Fruit fly (Drosophila melanogaster): ENCODE data around the gene CG12093.

CG12093 gene

dm6 chr3L:2765013-2765738, 8.6 kb downstream of the CG12093 start (continued):
- TF ChIP-seq Blimp-1 (GFP tag; optimal IDR thresholded peaks at IDR 0.05), result peak; percentile 16
- no peak for TF ChIP-seq pb (GFP tag; optimal IDR thresholded peaks at IDR 0.05)
- TF ChIP-seq CG8388 (GFP tag; optimal IDR thresholded peaks at IDR 0.05), result peak; percentile 99
- TF ChIP-seq CG32532 (GFP tag; IDR thresholded peaks at IDR 0.05), result peak; percentile 32; the same call in 1 of the 2 replicates
- no peak for TF ChIP-seq Hr39 (optimal IDR thresholded peaks at IDR 0.05)
- TF ChIP-seq CG10543 (GFP tag; optimal IDR thresholded peaks at IDR 0.05), result peak; percentile 34
- TF ChIP-seq CG7839 (tag; optimal IDR thresholded peaks at IDR 0.05), result peak; percentile 24
- peak; percentile 22 for TF ChIP-seq az2 (GFP tag; optimal IDR thresholded peaks at IDR 0.05)
- TF ChIP-seq CG4328 (GFP tag; optimal IDR thresholded peaks at IDR 0.05), result peak; percentile 43
- no peak for TF ChIP-seq prd (optimal IDR thresholded peaks at IDR 0.05)
- TF ChIP-seq prd (GFP tag; IDR thresholded peaks at IDR 0.05), result peak; percentile 47; the same call in 2 of the 3 replicates
- TF ChIP-seq CG9932 (GFP tag; IDR thresholded peaks at IDR 0.05), result peak; percentile 54
- TF ChIP-seq mld (GFP tag; IDR thresholded peaks at IDR 0.05; ENCODE audit: partially characterized antibody), result no peak
- TF ChIP-seq dimm (GFP tag; IDR thresholded peaks at IDR 0.05), result no peak
- no peak for TF ChIP-seq Oaz (GFP tag; IDR thresholded peaks at IDR 0.05)
- TF ChIP-seq Atf6 (GFP tag; IDR thresholded peaks at IDR 0.05), result 0 out of 2 replicates have a peak, but pooled peaks have one; percentile 12
- TF ChIP-seq CG12155 (GFP tag; optimal IDR thresholded peaks at IDR 0.05), result peak; percentile 5
- TF ChIP-seq tin (GFP tag; optimal IDR thresholded peaks at IDR 0.05), result peak; percentile 25
- TF ChIP-seq ci (GFP tag; IDR thresholded peaks at IDR 0.05), result peak; percentile 23; the same call in 1 of the 3 replicates
- peak; percentile 28 for TF ChIP-seq NfI (GFP tag; optimal IDR thresholded peaks at IDR 0.05)
- TF ChIP-seq CG12391 (tag; optimal IDR thresholded peaks at IDR 0.05), result peak; percentile 26
- TF ChIP-seq CG17359 (tag; optimal IDR thresholded peaks at IDR 0.05), result peak; percentile 13
- peak; percentile 38 for TF ChIP-seq Sox102F (GFP tag; optimal IDR thresholded peaks at IDR 0.05)
- no peak for TF ChIP-seq CG4404 (GFP tag; IDR thresholded peaks at IDR 0.05)
- TF ChIP-seq slbo (GFP tag; IDR thresholded peaks at IDR 0.05), result peak; percentile 64
- TF ChIP-seq oc (tag; optimal IDR thresholded peaks at IDR 0.05), result no peak
- TF ChIP-seq Ssrp (tag; optimal IDR thresholded peaks at IDR 0.05), result no peak
- TF ChIP-seq wek (GFP tag; optimal IDR thresholded peaks at IDR 0.05), result no peak
- TF ChIP-seq pros (GFP tag; optimal IDR thresholded peaks at IDR 0.05), result no peak
- no peak for TF ChIP-seq CG6175 (GFP tag; IDR thresholded peaks at IDR 0.05)
- TF ChIP-seq B-H2 (GFP tag; optimal IDR thresholded peaks at IDR 0.05), result no peak
- peak; percentile 32; the same call in 1 of the 2 replicates for TF ChIP-seq CG31441 (GFP tag; IDR thresholded peaks at IDR 0.05)
- peak; percentile 18; the same call in 1 of the 2 replicates for TF ChIP-seq CG32772 (GFP tag; IDR thresholded peaks at IDR 0.05)
- peak; percentile 33; the same call in 2 of the 3 replicates for TF ChIP-seq tgo (GFP tag; IDR thresholded peaks at IDR 0.05)
- peak; percentile 4 for TF ChIP-seq ATbp (GFP tag; optimal IDR thresholded peaks at IDR 0.05)
- TF ChIP-seq Rfx (GFP tag; IDR thresholded peaks at IDR 0.05), result peak; percentile 43; the same call in 1 of the 2 replicates
- TF ChIP-seq HmgD (GFP tag; optimal IDR thresholded peaks at IDR 0.05), result no peak
- peak; percentile 8 to 16 for TF ChIP-seq Pdp1 (GFP tag; optimal IDR thresholded peaks at IDR 0.05)
- 0 out of 2 replicates have a peak, but pooled peaks have one; percentile 22 for TF ChIP-seq Drgx (GFP tag; IDR thresholded peaks at IDR 0.05)
- no peak for TF ChIP-seq CG32767 (GFP tag; IDR thresholded peaks at IDR 0.05)
- no peak; the same call in 1 of the 2 replicates for TF ChIP-seq E2f1 (GFP tag; IDR thresholded peaks at IDR 0.05)
- peak; percentile 4 for TF ChIP-seq Vsx1 (GFP tag; optimal IDR thresholded peaks at IDR 0.05)
- peak; percentile 31; the same call in 1 of the 2 replicates for TF ChIP-seq CG14441 (GFP tag; IDR thresholded peaks at IDR 0.05)
- TF ChIP-seq lmd (GFP tag; IDR thresholded peaks at IDR 0.05), result peak; percentile 31; the same call in 1 of the 2 replicates
- TF ChIP-seq CG14860 (GFP tag; IDR thresholded peaks at IDR 0.05; ENCODE audit: partially characterized antibody), result no peak
- peak; percentile 9; the same call in 1 of the 2 replicates for TF ChIP-seq Xrp1 (GFP tag; IDR thresholded peaks at IDR 0.05)
- peak; percentile 38; the same call in 1 of the 2 replicates for TF ChIP-seq NFAT (GFP tag; IDR thresholded peaks at IDR 0.05)
- TF ChIP-seq ERR (GFP tag; optimal IDR thresholded peaks at IDR 0.05), result no peak
- peak; percentile 84 for TF ChIP-seq sens (GFP tag)
